Fruit fly (Drosophila melanogaster): ENCODE data around the gene CG8260.
A peak's percentile ranks its signal among the peaks of the same experiment; 100 is the strongest.

CG8260 gene

DNA sequence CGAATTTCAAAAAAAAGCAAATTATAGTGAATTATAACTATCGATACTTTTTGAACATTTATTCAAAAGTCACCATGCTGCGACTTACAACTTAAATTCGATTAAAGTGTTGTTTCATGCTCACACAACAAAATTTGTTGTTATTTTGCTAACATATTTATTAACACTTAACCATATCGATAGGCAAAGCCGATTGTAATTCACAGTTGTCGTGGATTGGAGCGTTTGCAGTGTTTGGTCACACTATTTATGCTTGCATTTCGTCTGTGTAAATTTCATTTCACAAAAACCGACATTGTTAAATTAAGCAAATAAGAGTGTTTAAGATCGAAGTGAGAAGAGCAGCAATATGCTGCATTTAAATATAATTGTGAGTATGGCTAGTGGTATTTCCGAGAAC, 43.7 kb upstream of the CG8260 start, which contains the start of gene HUWE1 (continued):
- TF ChIP-seq B-H2 (GFP tag; optimal IDR thresholded peaks at IDR 0.05) (no peak), sna (GFP tag; IDR thresholded peaks at IDR 0.05; ENCODE audit: partially characterized antibody) (peak; percentile 44), CG17568 (GFP tag; optimal IDR thresholded peaks at IDR 0.05) (no peak), Ada2b (GFP tag; IDR thresholded peaks at IDR 0.05) (no peak), zen2 (GFP tag; IDR thresholded peaks at IDR 0.05; ENCODE audit: partially characterized antibody) (peak; percentile 58; the same call in 2 of the 3 replicates), CG30431 (GFP tag; optimal IDR thresholded peaks at IDR 0.05) (no peak), pzg (GFP tag; optimal IDR thresholded peaks at IDR 0.05) (peak; percentile 92), CG9215 (GFP tag; IDR thresholded peaks at IDR 0.05) (no peak), CG12299 (tag; optimal IDR thresholded peaks at IDR 0.05) (peak; percentile 32), CG31224 (GFP tag; IDR thresholded peaks at IDR 0.05) (no peak), CG9932 (GFP tag; IDR thresholded peaks at IDR 0.05) (peak; percentile 38; the same call in 1 of the 2 replicates), CG1024 (GFP tag; IDR thresholded peaks at IDR 0.05) (no peak), chm (GFP tag; IDR thresholded peaks at IDR 0.05) (no peak), CG3847 (GFP tag; IDR thresholded peaks at IDR 0.05) (peak; percentile 59), Sin3A (optimal IDR thresholded peaks at IDR 0.05) (no peak), z (GFP tag; IDR thresholded peaks at IDR 0.05) (no peak), CG17829 (tag; optimal IDR thresholded peaks at IDR 0.05) (peak; percentile 45), D (optimal IDR thresholded peaks at IDR 0.05) (no peak), D (GFP tag; optimal IDR thresholded peaks at IDR 0.05) (no peak), org-1 (GFP tag; optimal IDR thresholded peaks at IDR 0.05) (no peak), gsb-n (tag; optimal IDR thresholded peaks at IDR 0.05) (no peak), Hmx (GFP tag; optimal IDR thresholded peaks at IDR 0.05) (no peak), dimm (GFP tag; IDR thresholded peaks at IDR 0.05) (no peak), CG15601 (tag; optimal IDR thresholded peaks at IDR 0.05) (peak; percentile 69), NC2α (GFP tag; optimal IDR thresholded peaks at IDR 0.05) (no peak), Stat92E (GFP tag; optimal IDR thresholded peaks at IDR 0.05) (peak in 1 of 3 experiments; percentile 1), CG16813 (GFP tag; IDR thresholded peaks at IDR 0.05; ENCODE audit: partially characterized antibody) (peak; percentile 83), p53 (GFP tag; optimal IDR thresholded peaks at IDR 0.05) (no peak), CG32767 (GFP tag; IDR thresholded peaks at IDR 0.05) (no peak), CG7786 (GFP tag; optimal IDR thresholded peaks at IDR 0.05) (peak; percentile 14), cad (GFP tag; optimal IDR thresholded peaks at IDR 0.05) (no peak), CoRest (tag; optimal IDR thresholded peaks at IDR 0.05) (no peak), CG7372 (GFP tag; IDR thresholded peaks at IDR 0.05) (no peak), CG5245 (GFP tag; optimal IDR thresholded peaks at IDR 0.05) (no peak), fd96Cb (tag; optimal IDR thresholded peaks at IDR 0.05) (no peak), Six4 (GFP tag; optimal IDR thresholded peaks at IDR 0.05) (no peak), CG17912 (GFP tag; optimal IDR thresholded peaks at IDR 0.05) (peak; percentile 17), chinmo (GFP tag; IDR thresholded peaks at IDR 0.05; ENCODE audit: partially characterized antibody) (peak; percentile 88; the same call in 3 of the 4 replicates), CG13424 (tag; optimal IDR thresholded peaks at IDR 0.05) (no peak), Optix (GFP tag; IDR thresholded peaks at IDR 0.05) (no peak), Tbp (GFP tag; optimal IDR thresholded peaks at IDR 0.05) (no peak), grau (tag; optimal IDR thresholded peaks at IDR 0.05) (peak; percentile 19), CG33557 (GFP tag; optimal IDR thresholded peaks at IDR 0.05) (peak; percentile 5), CG10321 (GFP tag; IDR thresholded peaks at IDR 0.05) (no peak), ham (GFP tag; IDR thresholded peaks at IDR 0.05) (no peak), Nf-YB (GFP tag; optimal IDR thresholded peaks at IDR 0.05) (no peak), Doc3 (GFP tag; IDR thresholded peaks at IDR 0.05; ENCODE audit: partially characterized antibody) (peak; percentile 71), CG3995 (GFP tag; optimal IDR thresholded peaks at IDR 0.05) (peak; percentile 98), dmrt99B (tag; optimal IDR thresholded peaks at IDR 0.05) (no peak), twi (tag; optimal IDR thresholded peaks at IDR 0.05) (no peak), gem (tag; optimal IDR thresholded peaks at IDR 0.05) (no peak), CG3838 (GFP tag; optimal IDR thresholded peaks at IDR 0.05) (no peak)
